Fruit fly (Drosophila melanogaster) whole organism, pupa: Measurements from ENCODE around the gene CG10164.

ENCODE experiments used
- CG10348 ChIP-seq: fragments of 200-800 bp; sonication (Bioruptor generic); IDR thresholded peaks from 2 replicates; pipeline ENCODE4 v1.3.6; 2022; ENCODE audit warnings: missing biosample characterization, missing genetic modification characterization
- CG12605 ChIP-seq: fragments of 200-800 bp; sonication (Bioruptor generic); IDR thresholded peaks from 2 replicates; pipeline ENCODE4 v1.3.6; 2022; ENCODE audit warnings: missing biosample characterization, missing genetic modification characterization
- CG13204 ChIP-seq: fragments of 200-800 bp; sonication (Bioruptor generic); optimal IDR thresholded peaks from 2 replicates; lab custom pipeline; 2018; ENCODE audit warnings: missing biosample characterization, mild to moderate bottlenecking, missing genetic modification characterization, moderate library complexity
- CG14655 ChIP-seq: fragments of 200-800 bp; sonication (Bioruptor generic); optimal IDR thresholded peaks from 3 replicates; lab custom pipeline; 2017; ENCODE audit warnings: mild to moderate bottlenecking, missing biosample characterization, missing genetic modification reagents, missing genetic modification characterization
- CG15710 ChIP-seq: fragments of 200-800 bp; sonication (Bioruptor generic); optimal IDR thresholded peaks from 2 replicates; lab custom pipeline; 2018; ENCODE audit warnings: missing biosample characterization, mild to moderate bottlenecking, missing genetic modification characterization, moderate library complexity
- CG17806 ChIP-seq: fragments of 200-800 bp; sonication (Bioruptor generic); optimal IDR thresholded peaks from 2 replicates; lab custom pipeline; 2018; ENCODE audit warnings: missing biosample characterization, mild to moderate bottlenecking, missing genetic modification characterization, moderate library complexity
- CG32121 ChIP-seq: fragments of 200-800 bp; sonication (Bioruptor generic); IDR thresholded peaks from 2 replicates; pipeline ENCODE4 v1.3.6; 2022; ENCODE audit warnings: missing biosample characterization, missing genetic modification characterization
- CG34367 ChIP-seq: fragments of 200-800 bp; sonication (Bioruptor generic); optimal IDR thresholded peaks from 2 replicates; lab custom pipeline; 2018; ENCODE audit warnings: missing biosample characterization, mild to moderate bottlenecking, missing genetic modification characterization
- CG4496 ChIP-seq: fragments of 200-800 bp; sonication (Bioruptor generic); IDR thresholded peaks from 3 replicates; pipeline ENCODE4 v1.3.6; 2022; ENCODE audit warnings: missing biosample characterization, missing genetic modification characterization
- CG8159 ChIP-seq: fragments of 200-800 bp; sonication (Bioruptor generic); optimal IDR thresholded peaks from 3 replicates; lab custom pipeline; 2018; ENCODE audit warnings: missing biosample characterization, mild to moderate bottlenecking, missing genetic modification characterization, moderate library complexity
- CG8301 ChIP-seq: fragments of 200-800 bp; sonication (Bioruptor generic); optimal IDR thresholded peaks from 2 replicates; lab custom pipeline; 2018; ENCODE audit warnings: missing biosample characterization, mild to moderate bottlenecking, missing genetic modification characterization
- CG9948 ChIP-seq: fragments of 200-800 bp; sonication (Bioruptor generic); optimal IDR thresholded peaks from 2 replicates; lab custom pipeline; 2018; ENCODE audit warnings: missing biosample characterization, mild to moderate bottlenecking, missing genetic modification characterization, moderate library complexity
- D1 ChIP-seq: fragments of 200-800 bp; sonication (Bioruptor generic); optimal IDR thresholded peaks from 2 replicates; lab custom pipeline; 2018; ENCODE audit warnings: missing biosample characterization, mild to moderate bottlenecking, missing genetic modification characterization, moderate library complexity
- EcR ChIP-seq: fragments of 200-800 bp; sonication (Bioruptor generic); optimal IDR thresholded peaks from 3 replicates; lab custom pipeline; 2019; ENCODE audit warnings: missing biosample characterization, missing genetic modification characterization, mild to moderate bottlenecking, moderate library complexity, missing genetic modification reagents
- Ets98B ChIP-seq: fragments of 200-800 bp; sonication (Bioruptor generic); IDR thresholded peaks from 2 replicates; pipeline ENCODE4 v1.3.6; 2022; ENCODE audit warnings: missing biosample characterization, missing genetic modification characterization
- Pif1A ChIP-seq: fragments of 200-800 bp; sonication (Bioruptor generic); optimal IDR thresholded peaks from 3 replicates; lab custom pipeline; 2016; ENCODE audit warnings: missing biosample characterization, missing genetic modification characterization
- Pif1B ChIP-seq: fragments of 200-800 bp; sonication (Bioruptor generic); optimal IDR thresholded peaks from 3 replicates; lab custom pipeline; 2016; ENCODE audit warnings: missing biosample characterization, missing genetic modification characterization
- Snoo ChIP-seq: fragments of 200-800 bp; sonication (Bioruptor generic); optimal IDR thresholded peaks from 3 replicates; lab custom pipeline; 2017; ENCODE audit warnings: missing biosample characterization, mild to moderate bottlenecking, missing genetic modification characterization, inconsistent platforms
- fd96Ca ChIP-seq: fragments of 200-800 bp; sonication (Bioruptor generic); IDR thresholded peaks from 3 replicates; pipeline ENCODE4 v1.3.6; 2022; ENCODE audit warnings: missing biosample characterization, missing genetic modification characterization
- gl ChIP-seq: fragments of 200-800 bp; sonication (Bioruptor generic); optimal IDR thresholded peaks from 2 replicates; lab custom pipeline; 2018; ENCODE audit warnings: missing biosample characterization, mild to moderate bottlenecking, missing genetic modification characterization
- rn ChIP-seq: fragments of 200-800 bp; sonication (Bioruptor generic); IDR thresholded peaks from 2 replicates; pipeline ENCODE4 v1.3.6; 2022; ENCODE audit warnings: missing biosample characterization, missing genetic modification characterization

CG10164 gene

DNA sequence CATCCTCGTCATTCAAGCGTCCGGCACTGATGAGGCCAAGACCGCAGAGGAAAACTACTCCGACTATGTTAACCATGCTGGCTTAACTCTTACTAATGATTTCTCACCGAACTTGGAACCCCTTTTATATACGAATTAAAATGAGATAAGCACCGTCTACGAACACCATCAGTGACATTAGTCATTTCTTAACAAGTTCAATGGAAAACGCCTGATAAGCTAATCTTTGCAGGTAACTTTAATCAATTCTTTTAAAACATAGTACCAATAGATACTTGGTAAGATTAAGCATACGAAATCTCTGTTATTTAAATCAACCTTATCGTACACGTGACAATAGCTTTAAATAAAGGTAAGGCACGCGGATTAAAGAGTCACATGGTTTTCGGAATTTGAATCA lies 33.0 kb upstream of the CG10164 start, which contains the start of gene CG10182:
Gene CG10182 (minus strand): TSS at position 101 of the 400 bp plus-strand sequence.
- TF ChIP-seq Pif1A (GFP tag; lab: Kevin White, UChicago) = no peak
- no peak for TF ChIP-seq CG13204 (GFP tag; lab: Kevin White, UChicago)
- no peak for TF ChIP-seq CG15710 (tag; lab: Kevin White, UChicago)
- TF ChIP-seq CG32121 = no peak
- TF ChIP-seq D1 (tag; lab: Kevin White, UChicago) = no peak
- TF ChIP-seq CG34367 = no peak
- no peak for TF ChIP-seq Pif1B (GFP tag; lab: Kevin White, UChicago)
- no peak for TF ChIP-seq CG9948 (tag; lab: Kevin White, UChicago)
- no peak for TF ChIP-seq CG10348
- no peak for TF ChIP-seq Snoo (tag; lab: Kevin White, UChicago)
- no peak for TF ChIP-seq CG8301 (tag; lab: Kevin White, UChicago)
- TF ChIP-seq CG14655 = no peak
- no peak for TF ChIP-seq CG4496

DNA sequence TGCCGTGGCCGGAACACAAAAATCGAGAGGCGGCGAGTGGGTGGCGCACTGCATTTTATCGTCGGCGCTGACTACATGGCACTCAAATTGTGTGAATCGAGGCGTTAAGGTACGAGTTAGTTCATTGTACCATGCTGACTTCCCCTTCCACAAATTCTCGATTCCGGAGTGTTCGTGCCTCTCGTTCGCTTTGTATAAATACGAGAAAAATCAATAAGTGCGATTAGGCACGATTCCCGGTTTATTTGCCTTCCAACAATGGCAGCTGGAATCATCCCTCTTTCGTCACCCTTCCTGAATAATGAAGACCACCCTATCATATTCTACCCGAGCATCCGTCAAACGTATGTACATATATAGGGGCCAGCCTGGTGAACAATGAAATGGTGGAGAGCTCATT lies 19.9 kb upstream of the CG10164 start:
- TF ChIP-seq CG4496 (no peak), CG10348 (no peak), CG17806 (tag; lab: Kevin White, UChicago) (no peak), CG8159 (no peak), Pif1B (GFP tag; lab: Kevin White, UChicago) (no peak), gl (no peak), rn (GFP tag; lab: Robert Waterston, UW) (no peak), CG13204 (GFP tag; lab: Kevin White, UChicago) (no peak), CG15710 (tag; lab: Kevin White, UChicago) (no peak), fd96Ca (GFP tag; lab: Robert Waterston, UW) (no peak), CG9948 (tag; lab: Kevin White, UChicago) (no peak), Pif1A (GFP tag; lab: Kevin White, UChicago) (no peak), CG32121 (no peak), CG12605 (GFP tag; lab: Robert Waterston, UW) (no peak), CG34367 (no peak), CG8301 (tag; lab: Kevin White, UChicago) (no peak), CG14655 (no peak), EcR (GFP tag; lab: Kevin White, UChicago) (no peak)

DNA sequence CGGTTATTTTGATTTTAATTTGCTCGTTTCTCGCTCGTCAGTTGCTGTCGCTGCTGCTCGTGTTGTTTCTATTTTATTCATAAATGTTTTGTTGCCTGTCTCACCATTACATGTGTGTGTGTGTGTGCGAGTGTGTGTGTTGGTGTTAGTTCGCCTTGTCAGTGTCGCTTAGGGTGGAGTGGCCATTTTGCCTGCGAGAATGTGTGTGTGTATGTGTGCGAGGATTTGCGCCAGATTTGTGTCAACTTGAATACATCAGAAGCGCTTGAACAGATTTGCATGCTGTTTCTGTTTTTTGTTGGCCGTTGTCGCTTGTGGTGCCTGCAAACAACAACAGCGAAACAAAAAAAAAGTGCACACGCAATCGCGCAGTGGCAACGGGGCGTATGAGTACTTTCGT lies 12.5 kb upstream of the CG10164 start:
- TF ChIP-seq CG15710 (tag; lab: Kevin White, UChicago) (no peak), D1 (tag; lab: Kevin White, UChicago) (no peak), CG4496 (no peak), EcR (GFP tag; lab: Kevin White, UChicago) (no peak), CG8159 (no peak), fd96Ca (GFP tag; lab: Robert Waterston, UW) (no peak)

DNA sequence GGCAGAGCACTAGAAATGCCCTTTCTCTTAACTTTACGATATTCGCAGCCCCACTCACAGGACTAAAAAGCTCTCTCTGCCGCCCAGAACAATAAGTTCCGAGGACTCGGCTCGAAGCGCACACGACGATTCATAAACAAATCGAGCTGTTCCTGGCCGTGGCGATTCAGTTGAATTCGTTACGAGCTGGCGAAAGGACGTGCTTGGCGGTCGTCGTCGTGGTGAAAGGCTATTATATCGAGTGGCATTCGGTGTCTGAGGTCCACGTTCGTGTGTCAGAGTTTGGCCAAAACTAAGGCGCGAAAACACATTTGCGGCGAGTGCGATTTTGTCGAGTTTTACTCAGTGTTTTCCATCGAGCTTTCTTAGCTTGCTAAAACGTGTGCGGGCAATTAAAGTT lies 501 bp upstream of the CG10164 start, which contains the start of gene beat-IV:
Gene beat-IV (plus strand): TSS at position 169 of the 400 bp plus-strand sequence.
- TF ChIP-seq CG14655 (no peak), D1 (tag; lab: Kevin White, UChicago) (no peak), CG32121 (no peak), EcR (GFP tag; lab: Kevin White, UChicago) (no peak), Pif1A (GFP tag; lab: Kevin White, UChicago) (no peak), Pif1B (GFP tag; lab: Kevin White, UChicago) (no peak), CG9948 (tag; lab: Kevin White, UChicago) (no peak), gl (no peak), CG15710 (tag; lab: Kevin White, UChicago) (no peak), rn (GFP tag; lab: Robert Waterston, UW) (no peak), CG10348 (no peak), Ets98B (GFP tag; lab: Robert Waterston, UW) (no peak), CG17806 (tag; lab: Kevin White, UChicago) (no peak), Snoo (tag; lab: Kevin White, UChicago) (no peak), CG8301 (tag; lab: Kevin White, UChicago) (no peak), CG4496 (no peak), CG8159 (no peak), CG12605 (GFP tag; lab: Robert Waterston, UW) (no peak), CG13204 (GFP tag; lab: Kevin White, UChicago) (no peak), CG34367 (no peak)

DNA sequence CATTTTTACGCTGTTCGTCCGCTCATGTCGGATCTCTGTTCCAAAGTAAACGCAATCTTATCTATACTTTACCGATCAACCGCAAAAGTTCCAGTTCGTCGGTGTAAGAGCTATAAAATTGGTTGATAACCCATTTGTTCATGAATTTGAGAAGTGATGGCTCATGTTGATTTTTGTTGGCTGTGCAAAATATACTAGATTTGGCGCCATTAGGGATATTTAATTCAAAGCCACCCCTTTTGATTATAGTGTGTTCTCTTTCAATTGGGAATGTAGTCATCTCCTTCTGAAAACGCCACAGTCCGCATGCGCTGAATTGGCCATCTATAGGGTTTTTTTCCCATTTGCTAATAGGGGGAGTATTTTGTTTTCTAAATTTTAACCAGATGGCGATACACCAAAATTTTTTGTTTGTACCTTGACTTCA lies 18.0 kb downstream of the CG10164 start, which contains the start of gene Ugt303B2:
Gene Ugt303B2 (minus strand): TSS at position 190 of the 427 bp plus-strand sequence.
- TF ChIP-seq EcR (GFP tag; lab: Kevin White, UChicago) (no peak), CG8159 (no peak), CG17806 (tag; lab: Kevin White, UChicago) (no peak), fd96Ca (GFP tag; lab: Robert Waterston, UW) (no peak), CG34367 (no peak), CG14655 (no peak)

DNA sequence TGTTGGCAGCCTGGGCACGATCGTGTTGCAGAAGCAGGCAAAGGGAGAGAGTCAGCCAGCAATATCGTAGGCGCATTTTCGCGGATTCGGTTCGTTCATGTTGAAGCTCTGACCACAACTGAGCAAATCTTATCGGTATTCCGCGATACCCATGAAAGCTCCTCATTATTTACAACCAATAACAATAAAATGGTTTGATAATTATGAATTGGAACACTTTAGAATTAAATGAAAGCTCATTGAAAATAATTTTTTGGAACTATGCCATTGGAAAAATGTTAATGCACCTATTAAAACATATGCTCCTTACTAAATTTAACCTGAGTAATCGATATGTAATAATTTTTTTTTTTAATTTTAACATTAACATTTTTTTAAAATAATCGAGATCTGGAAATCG lies 20.1 kb downstream of the CG10164 start, which contains the start of gene Ugt303B1:
Gene Ugt303B1 (minus strand): TSS at position 101 of the 400 bp plus-strand sequence.
- TF ChIP-seq CG4496 (no peak), CG13204 (GFP tag; lab: Kevin White, UChicago) (no peak), CG32121 (no peak), CG34367 (no peak), CG15710 (tag; lab: Kevin White, UChicago) (no peak), CG9948 (tag; lab: Kevin White, UChicago) (no peak), CG17806 (tag; lab: Kevin White, UChicago) (no peak), Snoo (tag; lab: Kevin White, UChicago) (no peak), CG8301 (tag; lab: Kevin White, UChicago) (no peak), gl (no peak), fd96Ca (GFP tag; lab: Robert Waterston, UW) (no peak), EcR (GFP tag; lab: Kevin White, UChicago) (no peak), D1 (tag; lab: Kevin White, UChicago) (no peak), Pif1A (GFP tag; lab: Kevin White, UChicago) (no peak), CG14655 (no peak), Pif1B (GFP tag; lab: Kevin White, UChicago) (no peak), CG8159 (no peak), CG12605 (GFP tag; lab: Robert Waterston, UW) (no peak)
